Worm (Caenorhabditis elegans) whole organism, L4 larva: Measurements from ENCODE around the gene igcm-4.
A peak's percentile ranks its signal among the peaks of the same experiment; 100 is the strongest.

Source experiments
- F37D6.2 ChIP-seq: sonication (generic microtip); optimal IDR thresholded peaks from 2 replicates; lab custom pipeline; 2016; ENCODE audit warnings: mild to moderate bottlenecking, missing genetic modification characterization, missing compliant biosample characterization
- F49E8.2 ChIP-seq: sonication (generic microtip); optimal IDR thresholded peaks from 2 replicates; lab custom pipeline; 2016; ENCODE audit warnings: missing compliant biosample characterization, mild to moderate bottlenecking, missing genetic modification characterization, borderline replicate concordance
- T26A8.4 ChIP-seq: fragments of 200-800 bp; sonication (Bioruptor generic); IDR thresholded peaks from 2 replicates; pipeline ENCODE4 v1.3.6; 2022; ENCODE audit warnings: missing genetic modification characterization, missing compliant biosample characterization
- Y5F2A.4 ChIP-seq: fragments of 200-800 bp; sonication (Bioruptor generic); optimal IDR thresholded peaks from 2 replicates; lab custom pipeline; 2018; ENCODE audit warnings: mild to moderate bottlenecking, missing genetic modification characterization, missing compliant biosample characterization
- ZK337.2 ChIP-seq: fragments of 200-800 bp; sonication (Bioruptor generic); IDR thresholded peaks from 2 replicates; pipeline ENCODE4 v1.3.6; 2022; ENCODE audit warnings: missing genetic modification reagents, missing genetic modification characterization, missing compliant biosample characterization
- aha-1 ChIP-seq: fragments of 150-350 bp; peaks from one replicate; lab custom pipeline; 2014; ENCODE audit warnings: missing biosample characterization, missing genetic modification characterization
- aly-2 ChIP-seq: sonication (generic microtip); optimal IDR thresholded peaks from 2 replicates; lab custom pipeline; 2018; ENCODE audit warnings: missing biosample characterization, missing genetic modification characterization
- ama-1 ChIP-seq: fragments of 150-350 bp; optimal IDR thresholded peaks from 2 replicates; lab custom pipeline; 2014; ENCODE audit warnings: inconsistent platforms, mixed read lengths
- attf-4 ChIP-seq: sonication (generic microtip); optimal IDR thresholded peaks from 3 replicates; lab custom pipeline; 2017; ENCODE audit warnings: missing biosample characterization, missing genetic modification characterization
- ceh-20 ChIP-seq: fragments of 200-800 bp; sonication (Bioruptor generic); IDR thresholded peaks from 2 replicates; pipeline ENCODE4 v1.3.6; 2022; ENCODE audit warnings: missing genetic modification reagents, missing genetic modification characterization, missing compliant biosample characterization
- ces-1 ChIP-seq: fragments of 150-350 bp; sonication (generic microtip); optimal IDR thresholded peaks from 4 replicates; lab custom pipeline; 2014; ENCODE audit warnings: missing biosample characterization, missing genetic modification reagents, missing genetic modification characterization
- dmd-9 ChIP-seq: fragments of 200-800 bp; sonication (Bioruptor generic); IDR thresholded peaks from 2 replicates; pipeline ENCODE4 v1.3.6; 2022; ENCODE audit warnings: missing genetic modification reagents, missing genetic modification characterization, missing compliant biosample characterization
- duxl-1 ChIP-seq: sonication (generic microtip); optimal IDR thresholded peaks from 2 replicates; lab custom pipeline; 2016; ENCODE audit warnings: mild to moderate bottlenecking, missing genetic modification characterization, moderate library complexity, missing compliant biosample characterization; ENCODE audit not compliant: poor library complexity
- egl-27 ChIP-seq: sonication (generic microtip); optimal IDR thresholded peaks from 3 replicates; lab custom pipeline; 2017; ENCODE audit warnings: missing biosample characterization, missing genetic modification reagents, missing genetic modification characterization
- egl-43 ChIP-seq: fragments of 200-800 bp; sonication (Bioruptor generic); IDR thresholded peaks from 2 replicates; pipeline ENCODE4 v1.3.6; 2022; ENCODE audit warnings: missing genetic modification reagents, missing genetic modification characterization, missing compliant biosample characterization
- fkh-10 ChIP-seq: fragments of 150-350 bp; optimal IDR thresholded peaks from 2 replicates; lab custom pipeline; 2014; ENCODE audit warnings: missing biosample characterization, missing genetic modification reagents, missing genetic modification characterization
- hlh-30 ChIP-seq: sonication (generic microtip); optimal IDR thresholded peaks from 2 replicates; lab custom pipeline; 2017; ENCODE audit warnings: antibody characterized with exemption, mild to moderate bottlenecking, missing genetic modification characterization, missing compliant biosample characterization; ENCODE audit not compliant: insufficient read depth
- lim-7 ChIP-seq: fragments of 200-800 bp; sonication (Bioruptor generic); IDR thresholded peaks from 2 replicates; pipeline ENCODE4 v1.3.6; 2022; ENCODE audit warnings: missing genetic modification characterization, missing compliant biosample characterization
- lin-15B ChIP-seq: fragments of 150-350 bp; sonication (generic microtip); optimal IDR thresholded peaks from 3 replicates; lab custom pipeline; 2014; ENCODE audit warnings: missing biosample characterization, missing genetic modification characterization
- lin-38 ChIP-seq: fragments of 200-800 bp; sonication (Bioruptor generic); IDR thresholded peaks from 2 replicates; pipeline ENCODE4 v1.3.6; 2022; ENCODE audit warnings: missing genetic modification reagents, missing genetic modification characterization, missing compliant biosample characterization
- lir-3 ChIP-seq: sonication (generic microtip); optimal IDR thresholded peaks from 2 replicates; lab custom pipeline; 2016; ENCODE audit warnings: mild to moderate bottlenecking, missing genetic modification characterization, missing compliant biosample characterization
- mes-2 ChIP-seq: sonication (generic microtip); optimal IDR thresholded peaks from 2 replicates; lab custom pipeline; 2016; ENCODE audit warnings: missing genotype, mild to moderate bottlenecking, missing genetic modification characterization, missing compliant biosample characterization; ENCODE audit not compliant: poor library complexity, severe bottlenecking
- nhr-102 ChIP-seq: sonication (generic microtip); optimal IDR thresholded peaks from 2 replicates; lab custom pipeline; 2016; ENCODE audit warnings: mild to moderate bottlenecking, missing genetic modification characterization, moderate library complexity, missing compliant biosample characterization
- nhr-237 ChIP-seq: sonication (generic microtip); optimal IDR thresholded peaks from 2 replicates; lab custom pipeline; 2017; ENCODE audit warnings: missing biosample characterization, missing genetic modification characterization
- pha-4 ChIP-seq, 2 experiments: fragments of 150-350 bp in 1 of 2; fragments of 200-800 bp in 1 of 2; sonication (Bioruptor generic) in 1 of 2; IDR thresholded peaks in 1 of 2; optimal IDR thresholded peaks in 1 of 2; 2 replicates each; pipeline versions ENCODE4 v1.3.6 to Lab custom; 2014 to 2022; ENCODE audit warnings: missing genetic modification characterization in 2 of 2, missing genetic modification reagents in 2 of 2, missing biosample characterization in 1 of 2, missing compliant biosample characterization in 1 of 2
- pqm-1 ChIP-seq: sonication (generic microtip); optimal IDR thresholded peaks from 2 replicates; lab custom pipeline; 2017; ENCODE audit warnings: missing biosample characterization, missing genetic modification characterization
- saeg-2 ChIP-seq: fragments of 200-800 bp; sonication (Bioruptor generic); IDR thresholded peaks from 2 replicates; pipeline ENCODE4 v1.3.6; 2022; ENCODE audit warnings: missing genetic modification reagents, missing genetic modification characterization, missing compliant biosample characterization
- snpc-1.2 ChIP-seq: fragments of 200-800 bp; sonication (Bioruptor generic); IDR thresholded peaks from 2 replicates; pipeline ENCODE4 v1.3.6; 2022; ENCODE audit warnings: missing genetic modification reagents, missing genetic modification characterization, missing compliant biosample characterization
- tag-97 ChIP-seq: fragments of 200-800 bp; sonication (Bioruptor generic); IDR thresholded peaks from 2 replicates; pipeline ENCODE4 v1.3.6; 2022; ENCODE audit warnings: missing genetic modification characterization, missing compliant biosample characterization
- unc-62 ChIP-seq, 3 experiments: fragments of 150-350 bp in 1 of 3; sonication (generic microtip); optimal IDR thresholded peaks in 2 of 3; peaks in 1 of 3; 1 replicate in 1 of 3; 2 replicates in 2 of 3; lab custom pipeline; 2014 to 2017; ENCODE audit warnings: missing biosample characterization in 3 of 3, missing genetic modification characterization in 3 of 3, missing genetic modification reagents in 3 of 3, missing genotype in 1 of 3
- zag-1 ChIP-seq: fragments of 150-350 bp; optimal IDR thresholded peaks from 2 replicates; lab custom pipeline; 2014; ENCODE audit warnings: missing biosample characterization, missing genetic modification characterization
- zfp-2 ChIP-seq: sonication (generic microtip); optimal IDR thresholded peaks from 2 replicates; lab custom pipeline; 2016; ENCODE audit warnings: mild to moderate bottlenecking, missing genetic modification characterization, missing compliant biosample characterization
- zip-2 ChIP-seq: fragments of 150-350 bp; optimal IDR thresholded peaks from 2 replicates; lab custom pipeline; 2014; ENCODE audit warnings: missing biosample characterization, missing genetic modification characterization

Gene igcm-4

DNA sequence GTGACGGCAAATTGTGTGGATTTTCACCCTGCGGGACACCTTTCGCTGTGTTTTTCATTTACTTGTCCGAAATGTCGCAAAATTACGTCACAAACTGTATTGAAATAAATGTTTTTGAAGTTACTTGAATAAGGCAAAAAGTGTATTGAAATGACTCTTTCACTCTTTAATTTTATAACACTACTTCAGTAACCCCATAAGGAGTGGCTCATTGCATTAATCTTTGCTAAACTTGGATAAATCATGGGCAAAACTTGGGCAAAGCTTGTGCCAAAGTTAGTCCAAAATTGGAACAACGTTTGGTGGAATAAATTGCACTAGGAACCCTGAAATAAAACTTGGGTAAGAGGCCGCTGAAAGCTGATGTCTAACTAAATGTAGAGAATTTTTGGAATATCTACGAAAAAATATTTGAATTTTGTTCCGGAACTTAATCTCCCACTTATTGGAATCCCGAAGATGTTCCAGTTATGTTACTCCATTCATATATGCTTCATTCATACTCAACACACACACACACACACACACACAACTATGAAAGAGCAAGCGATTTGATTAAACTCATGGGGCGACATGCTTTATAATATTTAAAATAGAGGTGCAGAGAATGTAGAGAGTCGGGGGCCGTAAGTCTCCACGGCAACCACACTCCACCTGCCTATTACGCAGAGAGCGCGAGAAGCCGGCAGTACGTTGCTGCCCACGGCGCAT, 33.5 kb downstream of the igcm-4 start, which contains the start of gene Y102A11A.9:
Y102A11A.9 (plus strand) TSS at position 661 of the 711 bp plus-strand sequence.
- peak; percentile 29 for TF ChIP-seq aha-1 (tag; lab: Kevin White, UChicago)
- TF ChIP-seq pha-4 (GFP tag; IDR thresholded peaks at IDR 0.05; lab: Robert Waterston, UW) = no peak
- TF ChIP-seq pha-4 (tag; optimal IDR thresholded peaks at IDR 0.05; lab: Kevin White, UChicago) = no peak

DNA sequence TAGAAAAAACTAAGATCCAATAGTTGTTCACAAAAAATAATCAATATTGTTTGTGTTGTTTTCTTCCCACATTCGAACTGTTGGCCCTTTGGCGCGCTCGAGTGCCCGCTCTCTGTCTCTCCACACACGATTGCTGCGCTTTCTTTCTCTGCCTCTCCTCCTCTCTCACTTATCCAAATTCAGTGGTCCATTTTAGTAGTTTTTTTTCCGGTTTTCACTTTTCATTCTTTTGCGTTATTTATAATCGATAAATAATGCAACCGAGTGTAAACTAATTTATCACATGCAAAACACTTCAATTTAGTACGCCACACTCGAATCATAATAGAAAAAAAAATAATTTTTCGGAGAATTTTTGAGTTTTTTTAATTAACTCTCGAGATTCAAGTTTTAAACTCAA, 45.6 kb downstream of the igcm-4 start:
- TF ChIP-seq zip-2 (tag; lab: Kevin White, UChicago) (no peak), unc-62 (GFP tag; optimal IDR thresholded peaks at IDR 0.05 in 1 of 2; lab: Kevin White, UChicago) (peak in 1 of 2 experiments; percentile 78), unc-62 (tag; optimal IDR thresholded peaks at IDR 0.05; lab: Kevin White, UChicago) (no peak), duxl-1 (peak; percentile 91), aha-1 (tag; lab: Kevin White, UChicago) (peak; percentile 72)

DNA sequence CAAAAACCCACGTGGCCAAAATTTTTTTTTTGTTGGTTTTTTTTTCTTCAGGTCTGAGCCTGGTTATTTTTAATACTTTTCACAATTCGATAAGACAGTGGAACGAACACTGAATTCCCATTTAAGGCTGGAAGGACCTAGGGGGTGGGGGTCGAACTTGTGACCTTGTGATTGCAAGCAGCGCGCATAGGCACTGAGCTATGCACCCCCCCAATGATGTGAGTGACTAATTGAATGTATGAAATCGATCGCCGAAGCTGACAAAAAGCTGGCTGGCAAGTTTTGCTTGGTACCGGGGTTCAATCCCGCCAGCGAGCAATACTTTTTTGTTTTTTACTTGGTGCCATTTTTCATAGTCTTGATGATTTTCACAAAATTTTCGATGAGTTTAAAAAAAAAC, 47.3 kb downstream of the igcm-4 start:
- TF ChIP-seq zag-1 (tag; lab: Kevin White, UChicago) (no peak), mes-2 (tag; lab: Kevin White, UChicago) (no peak), hlh-30 (no peak), ama-1 (lab: Kevin White, UChicago) (no peak), nhr-102 (tag; lab: Kevin White, UChicago) (no peak), zfp-2 (tag; lab: Kevin White, UChicago) (no peak), aha-1 (tag; lab: Kevin White, UChicago) (peak; percentile 35), egl-43 (GFP tag; lab: Robert Waterston, UW) (peak; percentile 63; the same call in 1 of the 2 replicates), dmd-9 (GFP tag; lab: Robert Waterston, UW) (no peak), lim-7 (GFP tag; lab: Robert Waterston, UW) (peak; percentile 33; the same call in 1 of the 2 replicates), ZK337.2 (GFP tag; lab: Robert Waterston, UW) (no peak), snpc-1.2 (peak; percentile 71), ceh-20 (GFP tag; lab: Robert Waterston, UW) (no peak), unc-62 (GFP tag; optimal IDR thresholded peaks at IDR 0.05 in 1 of 2; lab: Kevin White, UChicago) (peak in 1 of 2 experiments; percentile 65), unc-62 (tag; optimal IDR thresholded peaks at IDR 0.05; lab: Kevin White, UChicago) (no peak)
- TF ChIP-seq, all 104 proteins: peak for 5

ce11 chrX:1997934-1998333, 48.2 kb downstream of the igcm-4 start, which contains the start of gene Y40A1A.3:
TSS of gene Y40A1A.3 (minus strand) at chrX:1998034.
- TF ChIP-seq saeg-2 (GFP tag; lab: Robert Waterston, UW) (no peak), zfp-2 (tag; lab: Kevin White, UChicago) (no peak), egl-27 (tag; lab: Kevin White, UChicago) (no peak), pqm-1 (tag; lab: Kevin White, UChicago) (no peak), lin-38 (GFP tag; lab: Robert Waterston, UW) (no peak), tag-97 (GFP tag; lab: Robert Waterston, UW) (no peak), fkh-10 (GFP tag; lab: Kevin White, UChicago) (no peak), Y5F2A.4 (GFP tag; lab: Kevin White, UChicago) (no peak), lin-15B (tag; lab: Kevin White, UChicago) (no peak), F49E8.2 (no peak), T26A8.4 (no peak)

DNA sequence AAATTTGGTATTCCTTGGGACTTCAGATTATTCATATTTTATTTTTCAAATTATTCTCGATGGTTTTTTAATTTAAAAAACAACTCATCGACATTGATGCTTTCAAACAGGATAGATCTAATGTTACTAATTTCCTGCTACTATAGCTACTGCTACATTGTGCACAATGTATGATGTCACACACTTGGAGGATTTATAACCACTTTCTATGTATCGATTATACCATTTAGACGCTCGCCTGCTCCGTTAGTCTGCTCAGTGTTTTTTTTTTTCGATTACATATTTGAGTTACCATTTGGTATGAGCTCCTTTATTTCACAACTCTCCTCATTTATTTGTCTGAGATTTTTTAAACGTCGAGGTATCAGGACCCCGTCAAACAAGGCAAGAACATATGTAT, 55.7 kb downstream of the igcm-4 start, which contains the start of gene Y40A1A.2:
Y40A1A.2 (plus strand) TSS at position 301 of the 400 bp plus-strand sequence.
- TF ChIP-seq lir-3 (tag; lab: Kevin White, UChicago) (no peak), nhr-237 (tag; lab: Kevin White, UChicago) (no peak), duxl-1 (no peak), nhr-102 (tag; lab: Kevin White, UChicago) (no peak), aly-2 (tag; lab: Kevin White, UChicago) (no peak), lin-38 (GFP tag; lab: Robert Waterston, UW) (no peak), zag-1 (tag; lab: Kevin White, UChicago) (no peak), attf-4 (tag; lab: Kevin White, UChicago) (no peak), Y5F2A.4 (GFP tag; lab: Kevin White, UChicago) (no peak), egl-43 (GFP tag; lab: Robert Waterston, UW) (no peak), F37D6.2 (tag; lab: Kevin White, UChicago) (no peak), egl-27 (tag; lab: Kevin White, UChicago) (no peak), ces-1 (GFP tag; lab: Kevin White, UChicago) (no peak)
